Worm (Caenorhabditis elegans) whole organism, young adult: Measurements from ENCODE around the gene F01D5.8.

Experiments
- F57A8.1 ChIP-seq: fragments of 200-800 bp; sonication (Bioruptor generic); optimal IDR thresholded peaks from 2 replicates; lab custom pipeline; 2018; ENCODE audit warnings: mild to moderate bottlenecking, missing genetic modification characterization, moderate library complexity, missing compliant biosample characterization
- lag-1 ChIP-seq: fragments of 200-800 bp; sonication (Bioruptor generic); IDR thresholded peaks from 2 replicates; pipeline ENCODE4 v1.3.6; 2022; ENCODE audit warnings: missing genetic modification reagents, missing genetic modification characterization, missing compliant biosample characterization
- madf-3 ChIP-seq: fragments of 200-800 bp; sonication (Bioruptor generic); IDR thresholded peaks from 2 replicates; pipeline ENCODE4 v1.3.6; 2022; ENCODE audit warnings: missing genetic modification reagents, missing genetic modification characterization, missing compliant biosample characterization
- rec-8 ChIP-seq, 2 experiments: sonication (generic microtip); optimal IDR thresholded peaks; 2 replicates each; lab custom pipeline; 2016; ENCODE audit warnings: mild to moderate bottlenecking in 2 of 2, missing genetic modification characterization in 2 of 2, missing genetic modification reagents in 2 of 2, missing genotype in 2 of 2, missing biosample characterization in 1 of 2, missing compliant biosample characterization in 1 of 2, moderate library complexity in 1 of 2
- rpc-1 ChIP-seq, 2 experiments: fragments of 150-350 bp in 1 of 2; sonication (generic microtip) in 1 of 2; optimal IDR thresholded peaks; 2 replicates each; lab custom pipeline; 2014 to 2018; ENCODE audit warnings: missing biosample characterization in 1 of 2, missing genetic modification characterization in 1 of 2, missing genetic modification reagents in 1 of 2, missing genotype in 1 of 2
- unc-130 ChIP-seq: sonication (generic microtip); optimal IDR thresholded peaks from 2 replicates; lab custom pipeline; 2016; ENCODE audit warnings: missing genetic modification reagents, missing genetic modification characterization, missing compliant biosample characterization

ce11 chrII:13982923-13983322, 27.6 kb upstream of the F01D5.8 start, which contains the start of the genes Y39G8B.13 and Y39G8B.10:
- no peak for TF ChIP-seq lag-1 (GFP tag; lab: Robert Waterston, UW)
- TF ChIP-seq unc-130 (GFP tag; lab: Kevin White, UChicago), result no peak
- no peak for TF ChIP-seq rec-8 (tag; optimal IDR thresholded peaks at IDR 0.05; lab: Kevin White, UChicago)
- TF ChIP-seq madf-3 (GFP tag; lab: Robert Waterston, UW), result no peak
- TF ChIP-seq F57A8.1 (GFP tag; lab: Kevin White, UChicago), result no peak
- no peak for TF ChIP-seq rpc-1 (optimal IDR thresholded peaks at IDR 0.05; lab: Kevin White, UChicago)
- TF ChIP-seq rpc-1 (tag; optimal IDR thresholded peaks at IDR 0.05; lab: Kevin White, UChicago), result no peak
